Worm (Caenorhabditis elegans): ENCODE data around the gene tatn-1.

tatn-1 gene

DNA sequence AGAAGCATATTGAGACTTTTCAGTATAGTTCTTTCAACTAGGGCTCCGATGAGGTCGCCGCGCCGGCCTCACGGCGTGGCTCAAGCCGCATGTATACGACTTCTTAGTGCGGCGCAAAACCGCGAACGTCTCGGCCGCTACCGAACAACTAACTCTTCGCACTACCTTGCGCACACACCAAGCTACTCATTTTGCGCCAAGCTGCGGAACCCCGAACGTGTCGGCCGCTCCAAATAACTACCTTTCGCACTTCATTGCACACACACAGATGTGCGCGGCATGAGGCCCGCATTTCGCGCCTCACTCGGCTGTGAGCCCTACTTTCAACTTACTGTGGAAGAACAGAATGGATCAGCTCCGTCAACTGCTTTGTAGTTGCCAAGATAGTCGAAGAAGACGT, 23.0 kb upstream of the tatn-1 start:
- TF ChIP-seq dpl-1 (GFP tag; optimal IDR thresholded peaks at IDR 0.05) (no peak), zag-1 (tag; optimal IDR thresholded peaks at IDR 0.05) (no peak), ces-1 (GFP tag; optimal IDR thresholded peaks at IDR 0.05) (no peak), jun-1 (tag; optimal IDR thresholded peaks at IDR 0.05) (no peak), fkh-10 (GFP tag; optimal IDR thresholded peaks at IDR 0.05) (no peak), ets-5 (GFP tag; IDR thresholded peaks at IDR 0.05) (no peak), fkh-4 (tag; optimal IDR thresholded peaks at IDR 0.05; ENCODE audit: borderline replicate concordance) (no peak), elt-2 (tag; optimal IDR thresholded peaks at IDR 0.05) (no peak), unc-130 (tag; optimal IDR thresholded peaks at IDR 0.05) (no peak), sox-4 (tag; optimal IDR thresholded peaks at IDR 0.05) (no peak), C34B4.2 (tag; optimal IDR thresholded peaks at IDR 0.05) (no peak), tlp-1 (tag; optimal IDR thresholded peaks at IDR 0.05) (no peak), grh-1 (GFP tag; IDR thresholded peaks at IDR 0.05) (no peak), lin-39 (tag; optimal IDR thresholded peaks at IDR 0.05) (no peak)

DNA sequence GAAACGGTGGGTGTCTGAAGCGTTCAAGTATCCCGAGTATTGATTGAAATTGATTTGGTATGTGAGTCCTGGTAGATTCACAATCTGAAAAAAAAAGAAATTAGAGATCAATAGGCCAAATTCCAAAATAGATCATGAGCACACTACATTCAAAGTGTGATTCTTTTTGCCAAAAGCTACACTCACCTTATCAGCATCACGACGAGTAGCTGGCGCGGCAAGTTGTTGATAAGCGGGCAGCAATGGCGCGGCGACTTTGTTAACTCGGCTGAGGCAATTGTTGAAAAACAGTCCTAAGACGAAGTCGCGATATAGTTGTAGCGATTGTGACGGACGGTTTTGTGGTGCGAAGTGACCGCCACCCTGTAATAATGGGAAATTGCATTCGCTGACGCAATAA, 21.8 kb upstream of the tatn-1 start:
- TF ChIP-seq lir-3 (tag; optimal IDR thresholded peaks at IDR 0.05; ENCODE audit: poor library complexity) (no peak), elt-2 (tag; optimal IDR thresholded peaks at IDR 0.05) (peak; percentile 66)

DNA sequence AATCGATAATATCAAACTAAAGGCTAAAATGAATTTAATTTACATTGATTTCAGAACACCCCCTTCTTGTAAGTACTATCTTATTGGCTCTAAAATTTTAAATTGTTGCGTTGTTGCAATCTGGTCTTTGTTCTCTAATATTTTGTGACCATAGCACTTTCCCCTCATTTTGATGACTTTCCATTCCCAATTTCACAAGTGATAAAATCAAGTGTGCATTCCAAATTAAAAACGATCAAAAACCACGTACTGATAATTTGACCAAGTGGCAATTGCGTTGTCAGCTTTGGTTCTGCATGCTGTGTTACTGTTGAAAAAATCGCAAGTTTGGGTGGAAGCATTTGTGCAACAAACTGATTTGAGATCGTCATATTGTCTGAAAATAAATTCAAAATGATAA, 20.5 kb upstream of the tatn-1 start:
- TF ChIP-seq elt-2 (tag; optimal IDR thresholded peaks at IDR 0.05) (peak; percentile 16), lin-13 (GFP tag; optimal IDR thresholded peaks at IDR 0.05) (no peak)

DNA sequence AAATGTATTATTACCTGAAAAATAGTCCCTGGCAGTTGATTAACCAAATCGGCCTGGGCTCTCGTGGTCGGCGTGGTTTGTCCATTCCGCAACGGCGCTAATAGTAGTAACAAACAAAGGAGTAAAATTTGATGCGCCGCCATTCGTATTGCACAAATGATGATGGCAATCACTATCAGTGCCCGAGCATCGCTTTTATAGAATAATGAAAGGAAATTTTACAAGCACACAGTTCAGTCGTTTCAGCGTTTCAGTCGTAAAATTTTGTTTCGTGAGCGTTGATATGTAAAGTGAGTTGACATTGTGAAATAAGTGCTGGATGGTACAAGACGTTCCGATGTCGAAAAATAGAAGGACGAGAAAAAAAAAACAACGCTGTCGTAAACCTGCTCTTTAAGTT, 19.1 kb upstream of the tatn-1 start, which contains the start of gene Y16B4A.2:
Gene Y16B4A.2 (minus strand): TSS at position 170 of the 400 bp plus-strand sequence.
- TF ChIP-seq elt-2 (tag; optimal IDR thresholded peaks at IDR 0.05) = peak; percentile 8
- TF ChIP-seq ama-1 (optimal IDR thresholded peaks at IDR 0.05) = no peak

DNA sequence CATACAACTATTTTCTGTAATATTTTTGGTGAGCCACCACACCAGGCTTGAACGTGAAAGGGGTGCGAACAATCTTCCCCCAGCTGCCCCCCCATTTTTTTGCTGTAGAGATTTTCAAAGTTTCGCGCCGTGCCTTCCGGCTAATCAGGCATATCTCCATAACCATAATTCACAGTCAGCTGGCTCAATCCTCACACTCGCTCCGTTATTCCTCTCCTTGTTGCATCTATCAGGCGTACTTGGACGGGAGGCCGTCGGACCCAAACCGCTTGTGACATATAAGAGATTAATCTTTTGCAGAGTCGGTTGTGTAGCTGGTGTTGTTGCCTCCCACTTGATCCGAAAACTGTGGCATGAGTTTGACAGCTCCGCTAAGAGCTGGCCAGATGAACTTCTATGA, 17.6 kb upstream of the tatn-1 start, which contains the start of gene unc-3:
Gene unc-3 (plus strand): TSS at position 301 of the 400 bp plus-strand sequence.
- peak; percentile 36 for TF ChIP-seq nhr-85 (tag)
- no peak for TF ChIP-seq fkh-4 (tag; optimal IDR thresholded peaks at IDR 0.05; ENCODE audit: borderline replicate concordance)

DNA sequence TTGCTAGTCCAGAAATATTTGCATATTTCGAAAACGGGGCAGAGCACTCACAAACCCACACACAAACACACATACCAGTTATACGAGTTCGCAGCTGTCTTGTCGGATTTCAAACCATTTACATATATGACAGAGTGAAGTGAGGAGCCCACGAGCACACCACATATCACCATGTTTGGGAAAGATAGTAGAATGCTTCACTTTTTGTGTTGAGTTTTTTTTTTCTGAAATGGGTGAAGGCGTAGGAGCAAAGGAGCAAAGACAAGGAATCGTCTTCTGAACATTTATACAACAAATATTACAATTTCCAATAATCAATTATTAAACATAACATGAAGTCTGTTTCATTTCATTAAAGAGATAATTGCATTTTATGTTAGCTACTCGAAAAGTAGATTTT, 15.6 kb upstream of the tatn-1 start:
- TF ChIP-seq unc-98 (GFP tag; IDR thresholded peaks at IDR 0.05) = no peak
- no peak for TF ChIP-seq C34B4.2 (tag; optimal IDR thresholded peaks at IDR 0.05)
- TF ChIP-seq nhr-19 (GFP tag; conservative IDR thresholded peaks at IDR 0.05) = no peak
- no peak for TF ChIP-seq snu-23 (GFP tag; optimal IDR thresholded peaks at IDR 0.05)
- TF ChIP-seq grh-1 (GFP tag; IDR thresholded peaks at IDR 0.05) = no peak
- no peak for TF ChIP-seq xbp-1 (tag; optimal IDR thresholded peaks at IDR 0.05)
- no peak for TF ChIP-seq lin-35 (GFP tag; optimal IDR thresholded peaks at IDR 0.05)

DNA sequence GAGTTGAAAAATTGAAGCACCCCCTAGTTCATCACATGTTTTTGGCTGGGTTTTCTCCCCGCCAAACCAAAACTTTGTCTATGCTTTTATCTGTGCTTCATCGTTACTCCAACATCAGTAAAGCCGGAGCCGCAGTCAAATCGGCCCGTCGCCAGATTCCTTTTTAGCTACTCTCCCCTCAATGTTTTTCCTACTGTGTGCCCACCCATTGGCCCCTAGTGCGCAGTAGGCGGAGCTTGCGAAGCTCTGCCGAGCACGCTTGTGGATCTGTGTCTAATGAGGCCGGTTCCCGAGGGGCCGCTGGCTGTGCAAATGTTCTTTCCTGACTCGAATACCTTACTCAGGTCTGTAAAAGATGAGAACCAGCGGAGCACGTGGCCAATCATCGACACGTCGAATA, 14.5 kb upstream of the tatn-1 start:
- peak; percentile 21 for TF ChIP-seq tbx-2 (tag; optimal IDR thresholded peaks at IDR 0.05)
- TF ChIP-seq skn-1 (tag; optimal IDR thresholded peaks at IDR 0.05) = no peak
- peak; percentile 37 for TF ChIP-seq lin-14 (GFP tag; optimal IDR thresholded peaks at IDR 0.05)
- no peak for TF ChIP-seq efl-1 (optimal IDR thresholded peaks at IDR 0.05)
- peak in 1 of 2 experiments; percentile 93 for TF ChIP-seq efl-1 (GFP tag; optimal IDR thresholded peaks at IDR 0.05 in 1 of 2)

DNA sequence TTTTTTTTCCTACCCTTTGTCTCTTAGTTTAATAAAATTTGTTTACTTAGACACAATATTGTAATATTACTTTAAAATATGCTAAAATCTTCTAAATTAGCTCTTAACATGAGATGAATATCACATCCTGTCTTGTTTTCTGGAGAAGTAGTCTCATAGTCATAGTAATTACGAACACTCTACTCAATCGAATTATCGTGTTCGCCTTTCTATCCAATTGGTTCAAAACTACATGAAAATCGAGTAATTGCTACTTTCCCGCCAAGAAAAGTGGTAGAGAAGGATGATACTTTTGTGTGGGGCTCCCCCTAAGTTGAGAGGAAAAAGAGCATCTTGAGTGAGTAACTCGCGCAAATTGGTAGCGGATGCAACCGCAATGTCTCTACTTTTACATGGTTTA, 12.7 kb upstream of the tatn-1 start:
- no peak for TF ChIP-seq hpl-2 (GFP tag; optimal IDR thresholded peaks at IDR 0.05)
- TF ChIP-seq dsc-1 (tag; optimal IDR thresholded peaks at IDR 0.05) = peak; percentile 34

All from whole organism, L1 larva.